Worm (Caenorhabditis elegans): ENCODE data around the gene acs-15.
"Not testable (repeated sequence)": the region's sequence is repeated elsewhere in the genome, so short reads cannot be mapped to it uniquely, and the experiment has no call there.

ce11 chrII:985703-986102 lies 52.9 kb downstream of the acs-15 start, which contains the start of gene fbxc-40:
- not testable (repeated sequence) for TF ChIP-seq snpc-4, unc-39 (tag; optimal IDR thresholded peaks at IDR 0.05)
